Worm (Caenorhabditis elegans) whole organism, mixed stage, embryonic: Measurements from ENCODE around the gene C34B4.4.

Experiments
- M03D4.4 ChIP-seq: sonication (generic microtip); optimal IDR thresholded peaks from 2 replicates; lab custom pipeline; 2017; ENCODE audit warnings: mild to moderate bottlenecking, missing genetic modification characterization, missing compliant biosample characterization
- blmp-1 ChIP-seq: fragments of 150-350 bp; optimal IDR thresholded peaks from 2 replicates; lab custom pipeline; 2014; ENCODE audit warnings: missing biosample characterization, missing genetic modification characterization
- ceh-39 ChIP-seq: fragments of 150-350 bp; optimal IDR thresholded peaks from 2 replicates; lab custom pipeline; 2014; ENCODE audit warnings: missing biosample characterization, missing genetic modification characterization
- ceh-83 ChIP-seq: fragments of 200-800 bp; sonication (Bioruptor generic); optimal IDR thresholded peaks from 2 replicates; lab custom pipeline; 2018; ENCODE audit warnings: mild to moderate bottlenecking, missing genetic modification characterization, missing compliant biosample characterization
- ces-1 ChIP-seq: fragments of 150-350 bp; optimal IDR thresholded peaks from 2 replicates; lab custom pipeline; 2014; ENCODE audit warnings: missing biosample characterization, missing genetic modification reagents, missing genetic modification characterization
- cnd-1 ChIP-seq: fragments of 200-800 bp; sonication (Bioruptor generic); optimal IDR thresholded peaks from 2 replicates; lab custom pipeline; 2018; ENCODE audit warnings: mild to moderate bottlenecking, missing genetic modification characterization, missing compliant biosample characterization
- drap-1 ChIP-seq: fragments of 200-800 bp; sonication (Bioruptor generic); optimal IDR thresholded peaks from 3 replicates; lab custom pipeline; 2018; ENCODE audit warnings: mild to moderate bottlenecking, missing genetic modification characterization, missing compliant biosample characterization
- elt-1 ChIP-seq: sonication (generic microtip); optimal IDR thresholded peaks from 2 replicates; lab custom pipeline; 2017; ENCODE audit warnings: missing genetic modification characterization, mild to moderate bottlenecking, missing compliant biosample characterization, antibody characterized with exemption, moderate library complexity, borderline replicate concordance; ENCODE audit not compliant: insufficient read depth
- elt-3 ChIP-seq: fragments of 150-350 bp; optimal IDR thresholded peaks from 2 replicates; lab custom pipeline; 2014; ENCODE audit warnings: missing biosample characterization, missing genetic modification characterization
- flh-1 ChIP-seq: fragments of 200-800 bp; sonication (Bioruptor generic); optimal IDR thresholded peaks from 2 replicates; lab custom pipeline; 2018; ENCODE audit warnings: mild to moderate bottlenecking, missing genetic modification characterization, moderate library complexity, missing compliant biosample characterization
- ham-2 ChIP-seq: fragments of 200-800 bp; sonication (Bioruptor generic); optimal IDR thresholded peaks from 2 replicates; lab custom pipeline; 2018; ENCODE audit warnings: mild to moderate bottlenecking, missing genetic modification characterization, missing compliant biosample characterization
- lin-13 ChIP-seq: fragments of 150-350 bp; optimal IDR thresholded peaks from 2 replicates; lab custom pipeline; 2014; ENCODE audit warnings: missing biosample characterization, missing genetic modification characterization
- mab-5 ChIP-seq: fragments of 150-350 bp; optimal IDR thresholded peaks from 2 replicates; lab custom pipeline; 2014; ENCODE audit warnings: missing biosample characterization, missing genetic modification characterization
- mep-1 ChIP-seq: fragments of 150-350 bp; optimal IDR thresholded peaks from 2 replicates; lab custom pipeline; 2017; ENCODE audit warnings: missing biosample characterization, missing genetic modification reagents, missing genetic modification characterization, inconsistent platforms
- mls-2 ChIP-seq: sonication (generic microtip); optimal IDR thresholded peaks from 2 replicates; lab custom pipeline; 2016; ENCODE audit warnings: mild to moderate bottlenecking, missing genetic modification characterization, moderate library complexity, missing compliant biosample characterization
- nhr-12 ChIP-seq: fragments of 150-350 bp; optimal IDR thresholded peaks from 2 replicates; lab custom pipeline; 2014; ENCODE audit warnings: missing biosample characterization, missing genetic modification characterization
- nhr-2 ChIP-seq: fragments of 150-350 bp; optimal IDR thresholded peaks from 2 replicates; lab custom pipeline; 2014; ENCODE audit warnings: missing biosample characterization, missing genetic modification characterization
- nhr-237 ChIP-seq: fragments of 150-350 bp; optimal IDR thresholded peaks from 2 replicates; lab custom pipeline; 2014; ENCODE audit warnings: missing biosample characterization, missing genetic modification characterization
- nhr-28 ChIP-seq: fragments of 150-350 bp; optimal IDR thresholded peaks from 2 replicates; lab custom pipeline; 2014; ENCODE audit warnings: missing biosample characterization, missing genetic modification characterization
- nhr-76 ChIP-seq: sonication (generic microtip); optimal IDR thresholded peaks from 2 replicates; lab custom pipeline; 2017; ENCODE audit warnings: missing biosample characterization, missing genetic modification characterization
- pha-4 ChIP-seq: fragments of 150-350 bp; optimal IDR thresholded peaks from 2 replicates; lab custom pipeline; 2018; ENCODE audit warnings: missing biosample characterization, missing genetic modification reagents, missing genetic modification characterization
- snpc-4 ChIP-seq: fragments of 150-350 bp; optimal IDR thresholded peaks from 2 replicates; lab custom pipeline; 2014; ENCODE audit warnings: missing biosample characterization, missing genetic modification characterization
- sptf-1 ChIP-seq: sonication (generic microtip); optimal IDR thresholded peaks from 2 replicates; lab custom pipeline; 2017; ENCODE audit warnings: mild to moderate bottlenecking, missing genetic modification characterization, moderate library complexity, missing compliant biosample characterization
- tbx-8 ChIP-seq: fragments of 200-800 bp; sonication (Bioruptor generic); optimal IDR thresholded peaks from 2 replicates; lab custom pipeline; 2018; ENCODE audit warnings: mild to moderate bottlenecking, missing genetic modification characterization, moderate library complexity, missing compliant biosample characterization
- unc-120 ChIP-seq: sonication (generic microtip); optimal IDR thresholded peaks from 2 replicates; lab custom pipeline; 2017; ENCODE audit warnings: missing genetic modification characterization, missing compliant biosample characterization; ENCODE audit not compliant: poor library complexity, severe bottlenecking
- unc-39 ChIP-seq: fragments of 150-350 bp; optimal IDR thresholded peaks from 2 replicates; lab custom pipeline; 2014; ENCODE audit warnings: missing biosample characterization, missing genetic modification characterization
- unc-62 ChIP-seq: fragments of 150-350 bp; optimal IDR thresholded peaks from 2 replicates; lab custom pipeline; 2014; ENCODE audit warnings: missing biosample characterization, missing genetic modification reagents, missing genetic modification characterization
- zip-8 ChIP-seq: fragments of 150-350 bp; optimal IDR thresholded peaks from 2 replicates; lab custom pipeline; 2014; ENCODE audit warnings: missing biosample characterization, missing genetic modification characterization

C34B4.4 gene

ce11 chrV:13061836-13062235, 28.4 kb upstream of the C34B4.4 start, which contains the start of gene F42E8.1:
TSS of gene F42E8.1 (plus strand) at chrV:13062136.
- no peak for TF ChIP-seq unc-62 (GFP tag; lab: Kevin White, UChicago)
- no peak for TF ChIP-seq mep-1 (tag; lab: Kevin White, UChicago)
- TF ChIP-seq snpc-4 (tag; lab: Kevin White, UChicago) = no peak
- TF ChIP-seq unc-120 (tag; lab: Kevin White, UChicago) = no peak
- TF ChIP-seq M03D4.4 = no peak
- no peak for TF ChIP-seq ceh-83 (GFP tag; lab: Kevin White, UChicago)
- TF ChIP-seq blmp-1 = no peak
- no peak for TF ChIP-seq nhr-12 (tag; lab: Kevin White, UChicago)
- TF ChIP-seq, all 35 proteins: peak for 0

ce11 chrV:13063402-13063801, 26.8 kb upstream of the C34B4.4 start:
- TF ChIP-seq tbx-8 (GFP tag; lab: Kevin White, UChicago) = no peak

- TF ChIP-seq elt-3 (tag; lab: Kevin White, UChicago) (no peak), nhr-12 (tag; lab: Kevin White, UChicago) (no peak), flh-1 (no peak), ceh-83 (GFP tag; lab: Kevin White, UChicago) (no peak), pha-4 (tag; lab: Kevin White, UChicago) (no peak), cnd-1 (tag; lab: Kevin White, UChicago) (no peak), elt-1 (tag; lab: Kevin White, UChicago) (no peak), mep-1 (tag; lab: Kevin White, UChicago) (no peak), M03D4.4 (no peak), ham-2 (GFP tag; lab: Kevin White, UChicago) (no peak), zip-8 (no peak), unc-39 (no peak), nhr-28 (tag; lab: Kevin White, UChicago) (no peak), mls-2 (no peak), sptf-1 (tag; lab: Kevin White, UChicago) (no peak), nhr-237 (tag; lab: Kevin White, UChicago) (no peak), lin-13 (tag; lab: Kevin White, UChicago) (no peak), unc-62 (GFP tag; lab: Kevin White, UChicago) (no peak), mab-5 (tag; lab: Kevin White, UChicago) (no peak), blmp-1 (no peak)
These were observed 26.0 kb upstream of the C34B4.4 start for ce11 chrV:13064164-13064563.

ce11 chrV:13070278-13070677, 19.9 kb upstream of the C34B4.4 start:
- TF ChIP-seq drap-1 (GFP tag; lab: Kevin White, UChicago) (no peak), elt-1 (tag; lab: Kevin White, UChicago) (no peak), nhr-76 (tag; lab: Kevin White, UChicago) (no peak)

ce11 chrV:13071052-13071451, 19.2 kb upstream of the C34B4.4 start, which contains the start of gene C34B4.3:
TSS of gene C34B4.3 (minus strand) at chrV:13071152.
- no peak for TF ChIP-seq M03D4.4
- TF ChIP-seq nhr-237 (tag; lab: Kevin White, UChicago) = no peak
- TF ChIP-seq pha-4 (tag; lab: Kevin White, UChicago) = no peak
- no peak for TF ChIP-seq ces-1
- TF ChIP-seq mls-2 = no peak
- TF ChIP-seq nhr-12 (tag; lab: Kevin White, UChicago) = no peak
- no peak for TF ChIP-seq drap-1 (GFP tag; lab: Kevin White, UChicago)
- TF ChIP-seq ceh-39 = no peak
- no peak for TF ChIP-seq nhr-2

- TF ChIP-seq cnd-1 (tag; lab: Kevin White, UChicago) (no peak), elt-3 (tag; lab: Kevin White, UChicago) (no peak), elt-1 (tag; lab: Kevin White, UChicago) (no peak)
- TF ChIP-seq, all 35 proteins: peak for 0
These were observed 17.1 kb upstream of the C34B4.4 start for ce11 chrV:13073145-13073544.

ce11 chrV:13074148-13074547, 16.1 kb upstream of the C34B4.4 start:
- peak; percentile 54 for TF ChIP-seq ces-1
- no peak for TF ChIP-seq elt-1 (tag; lab: Kevin White, UChicago)
